Fruit fly (Drosophila melanogaster): Measurements from ENCODE around the gene CG9451.

CG9451 gene

DNA sequence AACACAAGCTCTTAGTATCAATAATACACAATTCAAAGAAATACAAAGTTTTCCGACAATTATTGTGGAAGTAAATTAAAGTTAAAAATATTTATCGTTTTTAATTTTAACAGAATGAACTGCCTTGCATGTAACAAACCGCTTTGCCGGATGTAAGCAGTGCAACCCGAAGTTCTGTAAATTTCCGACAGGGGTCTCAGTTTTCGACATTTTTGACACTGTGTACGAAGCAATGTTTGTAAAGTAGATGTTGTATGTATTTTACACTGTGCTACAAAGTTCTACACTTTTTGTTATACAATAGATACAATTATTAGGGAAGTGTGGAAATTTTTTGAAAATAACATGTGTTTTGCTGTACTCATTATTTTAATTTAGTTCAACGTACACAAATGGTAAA lies 15.9 kb upstream of the CG9451 start (continued):
- TF ChIP-seq CG6654 (GFP tag; optimal IDR thresholded peaks at IDR 0.05) (peak; percentile 69), CG34422 (GFP tag; IDR thresholded peaks at IDR 0.05) (peak; percentile 94), her (GFP tag; optimal IDR thresholded peaks at IDR 0.05) (peak; percentile 84), CG4730 (GFP tag; IDR thresholded peaks at IDR 0.05) (peak; percentile 95), CG4820 (GFP tag; optimal IDR thresholded peaks at IDR 0.05) (peak; percentile 85), NC2α (GFP tag; optimal IDR thresholded peaks at IDR 0.05) (peak; percentile 78), Ssrp (tag; optimal IDR thresholded peaks at IDR 0.05) (peak; percentile 71), bsh (GFP tag; optimal IDR thresholded peaks at IDR 0.05) (no peak), CG32772 (GFP tag; IDR thresholded peaks at IDR 0.05) (peak; percentile 93), Elba2 (GFP tag; optimal IDR thresholded peaks at IDR 0.05) (peak; percentile 8), CG31441 (GFP tag; IDR thresholded peaks at IDR 0.05) (peak; percentile 78), Lim3 (GFP tag; IDR thresholded peaks at IDR 0.05) (peak; percentile 40; the same call in 1 of the 2 replicates), CG13424 (tag; optimal IDR thresholded peaks at IDR 0.05) (peak; percentile 70), danr (GFP tag; IDR thresholded peaks at IDR 0.05) (peak; percentile 80), CG6272 (GFP tag; IDR thresholded peaks at IDR 0.05) (peak; percentile 86), CG2678 (tag; optimal IDR thresholded peaks at IDR 0.05) (no peak), nau (GFP tag; optimal IDR thresholded peaks at IDR 0.05) (peak; percentile 52), CG1233 (GFP tag; optimal IDR thresholded peaks at IDR 0.05) (peak; percentile 92), CG4282 (GFP tag; optimal IDR thresholded peaks at IDR 0.05) (peak; percentile 65), Hsf (GFP tag; optimal IDR thresholded peaks at IDR 0.05) (peak; percentile 92), CG12744 (GFP tag; optimal IDR thresholded peaks at IDR 0.05) (peak; percentile 83), Nf-YB (GFP tag; optimal IDR thresholded peaks at IDR 0.05) (no peak), peb (GFP tag; IDR thresholded peaks at IDR 0.05) (peak; percentile 78), CG4854 (GFP tag; optimal IDR thresholded peaks at IDR 0.05) (peak; percentile 87), CG15011 (GFP tag; optimal IDR thresholded peaks at IDR 0.05) (peak; percentile 70), CG6689 (GFP tag; IDR thresholded peaks at IDR 0.05) (peak; percentile 78), Atf6 (GFP tag; IDR thresholded peaks at IDR 0.05) (peak; percentile 69), CG42726 (GFP tag; IDR thresholded peaks at IDR 0.05; ENCODE audit: partially characterized antibody) (peak; percentile 75; the same call in 1 of the 2 replicates), emc (GFP tag; optimal IDR thresholded peaks at IDR 0.05) (peak; percentile 94), Rx (GFP tag; IDR thresholded peaks at IDR 0.05) (peak; percentile 97), tap (tag; optimal IDR thresholded peaks at IDR 0.05) (peak; percentile 27), CG17361 (GFP tag; IDR thresholded peaks at IDR 0.05) (peak; percentile 86), Atf3 (GFP tag; optimal IDR thresholded peaks at IDR 0.05) (peak; percentile 79), kay (GFP tag; optimal IDR thresholded peaks at IDR 0.05) (peak; percentile 74), grn (GFP tag; optimal IDR thresholded peaks at IDR 0.05) (no peak), CG2875 (GFP tag; optimal IDR thresholded peaks at IDR 0.05) (peak; percentile 85), sob (GFP tag; IDR thresholded peaks at IDR 0.05) (peak; percentile 97), CG5180 (GFP tag; optimal IDR thresholded peaks at IDR 0.05) (peak; percentile 67), CG17385 (GFP tag; optimal IDR thresholded peaks at IDR 0.05) (peak; percentile 60), bowl (GFP tag; IDR thresholded peaks at IDR 0.05) (peak; percentile 61; the same call in 1 of the 2 replicates), pzg (GFP tag; optimal IDR thresholded peaks at IDR 0.05) (peak; percentile 15), corto (GFP tag; optimal IDR thresholded peaks at IDR 0.05) (no peak), CG2116 (GFP tag; optimal IDR thresholded peaks at IDR 0.05) (peak; percentile 65), Neu2 (GFP tag; optimal IDR thresholded peaks at IDR 0.05; ENCODE audit: borderline replicate concordance) (peak; percentile 64), Mes4 (GFP tag; optimal IDR thresholded peaks at IDR 0.05) (peak; percentile 75), Bdp1 (GFP tag; optimal IDR thresholded peaks at IDR 0.05) (peak; percentile 68), az2 (GFP tag; optimal IDR thresholded peaks at IDR 0.05) (peak; percentile 75), z (GFP tag; IDR thresholded peaks at IDR 0.05) (0 out of 3 replicates have a peak, but pooled peaks have one; percentile 55), CG31224 (GFP tag; IDR thresholded peaks at IDR 0.05) (peak; percentile 84), Ptx1 (GFP tag; IDR thresholded peaks at IDR 0.05) (peak; percentile 95), CG18262 (tag; optimal IDR thresholded peaks at IDR 0.05) (peak; percentile 76)
